Worm (Caenorhabditis elegans) whole organism, L4 larva: Measurements from ENCODE around the gene ugtp-1.

Experiments used
- F49E8.2 ChIP-seq: sonication (generic microtip); optimal IDR thresholded peaks from 2 replicates; lab custom pipeline; 2016; ENCODE audit warnings: missing compliant biosample characterization, mild to moderate bottlenecking, missing genetic modification characterization, borderline replicate concordance
- T26A8.4 ChIP-seq: fragments of 200-800 bp; sonication (Bioruptor generic); IDR thresholded peaks from 2 replicates; pipeline ENCODE4 v1.3.6; 2022; ENCODE audit warnings: missing genetic modification characterization, missing compliant biosample characterization
- cey-2 ChIP-seq: sonication (generic microtip); optimal IDR thresholded peaks from 3 replicates; lab custom pipeline; 2017; ENCODE audit warnings: missing genetic modification characterization, mild to moderate bottlenecking, missing compliant biosample characterization, antibody characterized with exemption, borderline replicate concordance; ENCODE audit not compliant: insufficient read depth
- fkh-10 ChIP-seq: fragments of 150-350 bp; optimal IDR thresholded peaks from 2 replicates; lab custom pipeline; 2014; ENCODE audit warnings: missing biosample characterization, missing genetic modification reagents, missing genetic modification characterization
- lin-13 ChIP-seq: fragments of 150-350 bp; optimal IDR thresholded peaks from 2 replicates; lab custom pipeline; 2014; ENCODE audit warnings: missing biosample characterization, missing genetic modification reagents, missing genetic modification characterization
- mdl-1 ChIP-seq, 2 experiments: fragments of 150-350 bp in 1 of 2; sonication (generic microtip) in 1 of 2; optimal IDR thresholded peaks; 2 replicates each; lab custom pipeline; 2014 to 2017; ENCODE audit warnings: missing biosample characterization in 2 of 2, missing genetic modification characterization in 2 of 2
- mdt-29 ChIP-seq: fragments of 200-800 bp; sonication (Bioruptor generic); IDR thresholded peaks from 2 replicates; pipeline ENCODE4 v1.3.6; 2022; ENCODE audit warnings: missing genetic modification reagents, missing genetic modification characterization, missing compliant biosample characterization
- nhr-25 ChIP-seq: sonication (generic microtip); optimal IDR thresholded peaks from 2 replicates; lab custom pipeline; 2017; ENCODE audit warnings: missing genetic modification characterization, mild to moderate bottlenecking, missing compliant biosample characterization, antibody characterized with exemption, moderate library complexity, borderline replicate concordance; ENCODE audit not compliant: insufficient read depth
- nhr-76 ChIP-seq: fragments of 150-350 bp; optimal IDR thresholded peaks from 2 replicates; lab custom pipeline; 2014; ENCODE audit warnings: missing biosample characterization, missing genetic modification characterization
- rbr-2 ChIP-seq: sonication (generic microtip); optimal IDR thresholded peaks from 2 replicates; lab custom pipeline; 2016; ENCODE audit warnings: missing genotype, missing genetic modification characterization, missing compliant biosample characterization
- skn-1 ChIP-seq: fragments of 150-350 bp; optimal IDR thresholded peaks from 2 replicates; lab custom pipeline; 2014; ENCODE audit warnings: missing biosample characterization, missing genetic modification characterization
- unc-130 ChIP-seq: sonication (generic microtip); optimal IDR thresholded peaks from 2 replicates; lab custom pipeline; 2016; ENCODE audit warnings: missing genetic modification reagents, missing genetic modification characterization, missing compliant biosample characterization

ce11 chrIII:8741955-8742354 is 8.6 kb downstream of the ugtp-1 start:
- TF ChIP-seq T26A8.4 (GFP tag; lab: Robert Waterston, UW) = no peak
- TF ChIP-seq mdt-29 (GFP tag; lab: Robert Waterston, UW) = no peak
- no peak for TF ChIP-seq rbr-2 (tag; lab: Kevin White, UChicago)
- no peak for TF ChIP-seq nhr-76 (tag; lab: Kevin White, UChicago)
- TF ChIP-seq unc-130 (GFP tag; lab: Kevin White, UChicago) = no peak
- no peak for TF ChIP-seq fkh-10 (GFP tag; lab: Kevin White, UChicago)
- TF ChIP-seq mdl-1 (tag; optimal IDR thresholded peaks at IDR 0.05; lab: Kevin White, UChicago) = no peak
- TF ChIP-seq F49E8.2 (tag; lab: Kevin White, UChicago) = no peak
- TF ChIP-seq skn-1 (tag; lab: Kevin White, UChicago) = no peak
- TF ChIP-seq lin-13 (GFP tag; lab: Kevin White, UChicago) = no peak
- no peak for TF ChIP-seq nhr-25 (tag; lab: Kevin White, UChicago)
- no peak for TF ChIP-seq cey-2 (tag; lab: Kevin White, UChicago)
